Worm (Caenorhabditis elegans): ENCODE measurements around the gene pgp-9.

Gene pgp-9

DNA sequence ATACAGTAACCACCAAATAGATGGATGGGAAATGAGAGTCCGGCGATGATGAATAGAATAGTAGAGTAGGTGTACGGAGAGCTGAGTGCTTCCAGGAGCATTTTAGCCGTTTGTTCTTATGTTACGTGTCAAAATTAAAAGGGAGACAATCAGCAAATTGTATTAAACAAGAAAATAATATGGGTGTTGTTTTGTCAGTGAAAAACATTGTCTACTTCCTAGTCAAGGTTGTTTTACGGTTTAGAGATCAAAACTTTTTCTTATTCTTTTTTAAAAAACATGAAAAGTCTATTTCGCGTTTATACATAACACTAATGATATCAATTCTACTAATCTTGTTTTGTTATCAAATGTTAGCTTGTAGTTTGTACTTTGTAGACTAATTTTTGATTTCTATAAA is 38.3 kb downstream of the pgp-9 start, which contains the start of gene srh-289:
Gene srh-289 (minus strand): TSS at position 101 of the 400 bp plus-strand sequence.
- TF ChIP-seq mep-1 (tag; optimal IDR thresholded peaks at IDR 0.05) (no peak), nhr-76 (tag; optimal IDR thresholded peaks at IDR 0.05) (no peak)

DNA sequence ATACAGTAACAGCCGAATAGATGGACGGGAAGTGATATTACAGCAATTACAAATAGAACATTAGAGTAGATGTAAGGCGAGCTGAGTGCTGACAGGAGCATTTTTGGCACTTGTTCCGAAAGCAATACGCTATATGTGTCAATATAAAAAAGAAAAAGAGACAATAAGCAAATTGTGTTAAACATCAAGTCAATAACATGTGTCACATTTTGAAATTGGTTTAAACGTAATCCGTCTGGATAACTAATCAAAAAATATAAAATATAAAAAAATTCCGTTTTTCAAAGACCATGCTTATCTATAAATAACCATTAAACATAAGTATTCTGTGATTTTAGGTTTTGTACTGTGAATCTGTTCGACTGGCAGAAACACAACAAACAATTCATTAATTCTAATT is 40.0 kb downstream of the pgp-9 start, which contains the start of gene srh-288:
Gene srh-288 (minus strand): TSS at position 101 of the 400 bp plus-strand sequence.
- no peak for TF ChIP-seq lin-13 (tag; optimal IDR thresholded peaks at IDR 0.05)
- no peak for TF ChIP-seq sptf-1 (tag; optimal IDR thresholded peaks at IDR 0.05)
- no peak for TF ChIP-seq ham-2 (GFP tag; optimal IDR thresholded peaks at IDR 0.05)
- TF ChIP-seq mls-2 (tag; optimal IDR thresholded peaks at IDR 0.05), result no peak
- no peak for TF ChIP-seq sem-2 (GFP tag; optimal IDR thresholded peaks at IDR 0.05)
- TF ChIP-seq ceh-43 (GFP tag; optimal IDR thresholded peaks at IDR 0.05), result no peak
- no peak for TF ChIP-seq lsy-2 (tag; optimal IDR thresholded peaks at IDR 0.05)
- TF ChIP-seq unc-62 (GFP tag; optimal IDR thresholded peaks at IDR 0.05), result no peak
- no peak for TF ChIP-seq ztf-11 (tag; optimal IDR thresholded peaks at IDR 0.05)
- TF ChIP-seq zip-8 (tag; optimal IDR thresholded peaks at IDR 0.05), result no peak
- no peak for TF ChIP-seq snpc-4 (tag; optimal IDR thresholded peaks at IDR 0.05)
- TF ChIP-seq unc-39 (tag; optimal IDR thresholded peaks at IDR 0.05), result no peak
- no peak for TF ChIP-seq flh-1 (GFP tag; optimal IDR thresholded peaks at IDR 0.05)
- no peak for TF ChIP-seq mab-5 (tag; optimal IDR thresholded peaks at IDR 0.05)
- TF ChIP-seq ces-1 (GFP tag; optimal IDR thresholded peaks at IDR 0.05), result no peak
- TF ChIP-seq hlh-1 (tag; optimal IDR thresholded peaks at IDR 0.05), result no peak

ce11 chrV:17798789-17799188 is 43.1 kb downstream of the pgp-9 start, which contains the start of gene srx-18:
Gene srx-18, minus strand, starts transcription at chrV:17798889.
- TF ChIP-seq cnd-1 (tag; optimal IDR thresholded peaks at IDR 0.05), result no peak
- TF ChIP-seq nhr-237 (tag; optimal IDR thresholded peaks at IDR 0.05), result no peak
- no peak for TF ChIP-seq lin-13 (tag; optimal IDR thresholded peaks at IDR 0.05)
- TF ChIP-seq elt-1 (tag; optimal IDR thresholded peaks at IDR 0.05; ENCODE audit: borderline replicate concordance, insufficient read depth), result no peak
- TF ChIP-seq ces-1 (GFP tag; optimal IDR thresholded peaks at IDR 0.05), result no peak
- no peak for TF ChIP-seq ztf-11 (tag; optimal IDR thresholded peaks at IDR 0.05)
- TF ChIP-seq unc-120 (tag; optimal IDR thresholded peaks at IDR 0.05; ENCODE audit: poor library complexity, severe bottlenecking), result no peak
- TF ChIP-seq ham-2 (GFP tag; optimal IDR thresholded peaks at IDR 0.05), result no peak
- TF ChIP-seq pha-4 (tag; optimal IDR thresholded peaks at IDR 0.05), result no peak
- no peak for TF ChIP-seq unc-39 (tag; optimal IDR thresholded peaks at IDR 0.05)
- no peak for TF ChIP-seq snpc-4 (tag; optimal IDR thresholded peaks at IDR 0.05)
- TF ChIP-seq lsy-2 (tag; optimal IDR thresholded peaks at IDR 0.05), result no peak

DNA sequence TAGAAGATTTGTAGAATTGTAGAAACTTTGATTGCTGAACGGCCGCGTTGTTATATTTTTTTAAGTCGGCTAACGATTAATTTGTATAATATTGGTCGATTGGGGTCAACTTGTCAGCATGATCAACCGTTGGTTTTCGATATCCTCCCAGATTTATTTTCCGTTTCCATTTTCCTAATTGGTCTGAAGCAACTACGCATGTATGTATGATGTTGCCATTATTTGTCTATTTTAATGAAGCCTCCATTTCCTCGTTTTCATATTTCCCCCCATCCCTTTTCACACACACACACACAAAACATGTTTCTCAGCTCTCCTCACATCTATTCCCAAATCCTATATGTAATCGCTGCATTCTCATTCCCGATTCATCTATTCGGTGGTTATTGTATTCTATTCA is 44.8 kb downstream of the pgp-9 start, which contains the start of gene srh-287:
Gene srh-287 (plus strand): TSS at position 301 of the 400 bp plus-strand sequence.
- TF ChIP-seq nhr-237 (tag; optimal IDR thresholded peaks at IDR 0.05) (no peak), mab-5 (tag; optimal IDR thresholded peaks at IDR 0.05) (no peak), nhr-12 (tag; optimal IDR thresholded peaks at IDR 0.05) (no peak), M03D4.4 (tag; optimal IDR thresholded peaks at IDR 0.05) (no peak), elt-3 (tag; optimal IDR thresholded peaks at IDR 0.05) (no peak), flh-1 (GFP tag; optimal IDR thresholded peaks at IDR 0.05) (no peak), elt-1 (tag; optimal IDR thresholded peaks at IDR 0.05; ENCODE audit: borderline replicate concordance, insufficient read depth) (no peak), nhr-2 (tag; optimal IDR thresholded peaks at IDR 0.05) (no peak), nhr-76 (tag; optimal IDR thresholded peaks at IDR 0.05) (no peak), nhr-28 (tag; optimal IDR thresholded peaks at IDR 0.05) (no peak), mls-2 (tag; optimal IDR thresholded peaks at IDR 0.05) (no peak), snpc-4 (tag; optimal IDR thresholded peaks at IDR 0.05) (no peak), sem-2 (GFP tag; optimal IDR thresholded peaks at IDR 0.05) (no peak), lin-13 (tag; optimal IDR thresholded peaks at IDR 0.05) (no peak), sptf-1 (tag; optimal IDR thresholded peaks at IDR 0.05) (no peak), bed-3 (GFP tag; optimal IDR thresholded peaks at IDR 0.05) (no peak), drap-1 (GFP tag; optimal IDR thresholded peaks at IDR 0.05) (no peak), blmp-1 (tag; optimal IDR thresholded peaks at IDR 0.05) (no peak)

ce11 chrV:17802519-17802918 is 46.8 kb downstream of the pgp-9 start, which contains the start of the genes Y94A7B.11 and srh-292:
Gene Y94A7B.11, minus strand, starts transcription at chrV:17802619.
Gene srh-292, plus strand, starts transcription at chrV:17802769.
- TF ChIP-seq nhr-28 (tag; optimal IDR thresholded peaks at IDR 0.05) (no peak), ceh-39 (tag; optimal IDR thresholded peaks at IDR 0.05) (no peak), ceh-83 (GFP tag; optimal IDR thresholded peaks at IDR 0.05) (no peak), sptf-1 (tag; optimal IDR thresholded peaks at IDR 0.05) (no peak), ceh-43 (GFP tag; optimal IDR thresholded peaks at IDR 0.05) (no peak), nhr-237 (tag; optimal IDR thresholded peaks at IDR 0.05) (no peak), ztf-11 (tag; optimal IDR thresholded peaks at IDR 0.05) (no peak), unc-62 (GFP tag; optimal IDR thresholded peaks at IDR 0.05) (no peak)
